Fruit fly (Drosophila melanogaster) whole organism, prepupa: ENCODE results near the gene CG14082.
A peak's percentile ranks its signal among the peaks of the same experiment; 100 is the strongest.

Experiments used
- Blimp-1 ChIP-seq: fragments of 200-800 bp; sonication (Bioruptor generic); optimal IDR thresholded peaks from 3 replicates; lab custom pipeline; 2017; ENCODE audit warnings: missing biosample characterization, missing genetic modification characterization, mild to moderate bottlenecking, moderate library complexity, missing genetic modification reagents
- CG10631 ChIP-seq: fragments of 200-800 bp; sonication (Bioruptor generic); optimal IDR thresholded peaks from 2 replicates; lab custom pipeline; 2016; ENCODE audit warnings: missing biosample characterization, missing genetic modification characterization
- CG10669 ChIP-seq: fragments of 200-800 bp; sonication (Bioruptor generic); optimal IDR thresholded peaks from 3 replicates; lab custom pipeline; 2018; ENCODE audit warnings: missing biosample characterization, mild to moderate bottlenecking, missing genetic modification characterization, moderate library complexity
- CG11294 ChIP-seq: fragments of 200-800 bp; sonication (Bioruptor generic); IDR thresholded peaks from 2 replicates; pipeline ENCODE4 v1.3.6; 2022; ENCODE audit warnings: missing biosample characterization, missing genetic modification characterization
- CG11762 ChIP-seq: fragments of 200-800 bp; sonication (Bioruptor generic); optimal IDR thresholded peaks from 3 replicates; lab custom pipeline; 2016; ENCODE audit warnings: missing biosample characterization, missing genetic modification characterization; ENCODE audit not compliant: insufficient read depth
- CG11902 ChIP-seq: fragments of 200-800 bp; sonication (Bioruptor generic); optimal IDR thresholded peaks from 3 replicates; lab custom pipeline; 2016; ENCODE audit warnings: missing biosample characterization, missing genetic modification characterization
- CG15336 ChIP-seq: fragments of 200-800 bp; sonication (Bioruptor generic); IDR thresholded peaks from 2 replicates; pipeline ENCODE4 v1.3.6; 2022; ENCODE audit warnings: missing biosample characterization, missing genetic modification characterization
- CG1621 ChIP-seq: fragments of 200-800 bp; sonication (Bioruptor generic); optimal IDR thresholded peaks from 3 replicates; lab custom pipeline; 2018; ENCODE audit warnings: missing biosample characterization, mild to moderate bottlenecking, missing genetic modification characterization
- CG16779 ChIP-seq: fragments of 200-800 bp; sonication (Bioruptor generic); optimal IDR thresholded peaks from 3 replicates; lab custom pipeline; 2017; ENCODE audit warnings: missing biosample characterization, mild to moderate bottlenecking, missing genetic modification characterization
- CG3032 ChIP-seq: fragments of 200-800 bp; optimal IDR thresholded peaks from 2 replicates; lab custom pipeline; 2019; ENCODE audit warnings: missing biosample characterization, mild to moderate bottlenecking, missing genetic modification characterization, moderate library complexity
- CG31627 ChIP-seq: fragments of 200-800 bp; sonication (Bioruptor generic); optimal IDR thresholded peaks from 3 replicates; lab custom pipeline; 2016; ENCODE audit warnings: missing biosample characterization, missing genetic modification characterization
- CG32006 ChIP-seq: fragments of 200-800 bp; sonication (Bioruptor generic); optimal IDR thresholded peaks from 3 replicates; lab custom pipeline; 2017; ENCODE audit warnings: missing biosample characterization, mild to moderate bottlenecking, missing genetic modification characterization
- CG34406 ChIP-seq: fragments of 200-800 bp; sonication (Bioruptor generic); optimal IDR thresholded peaks from 3 replicates; lab custom pipeline; 2016; ENCODE audit warnings: missing biosample characterization, missing genetic modification characterization
- CG3919 ChIP-seq: fragments of 200-800 bp; sonication (Bioruptor generic); optimal IDR thresholded peaks from 3 replicates; lab custom pipeline; 2016; ENCODE audit warnings: missing biosample characterization, missing genetic modification characterization
- CG4318 ChIP-seq: fragments of 200-800 bp; sonication (Bioruptor generic); optimal IDR thresholded peaks from 3 replicates; lab custom pipeline; 2017; ENCODE audit warnings: missing biosample characterization, mild to moderate bottlenecking, missing genetic modification characterization
- CG6163 ChIP-seq: fragments of 200-800 bp; sonication (Bioruptor generic); IDR thresholded peaks from 3 replicates; pipeline ENCODE4 v1.3.6; 2022; ENCODE audit warnings: missing biosample characterization, missing genetic modification characterization
- CG6276 ChIP-seq: fragments of 200-800 bp; sonication (Bioruptor generic); optimal IDR thresholded peaks from 2 replicates; lab custom pipeline; 2017; ENCODE audit warnings: missing biosample characterization, mild to moderate bottlenecking, missing genetic modification characterization
- CG6854 ChIP-seq: fragments of 200-800 bp; sonication (Bioruptor generic); optimal IDR thresholded peaks from 2 replicates; lab custom pipeline; 2017; ENCODE audit warnings: missing biosample characterization, mild to moderate bottlenecking, missing genetic modification characterization
- CG7368 ChIP-seq: fragments of 200-800 bp; sonication (Bioruptor generic); optimal IDR thresholded peaks from 3 replicates; lab custom pipeline; 2016; ENCODE audit warnings: missing biosample characterization, missing genetic modification characterization
- CG8119 ChIP-seq: fragments of 200-800 bp; sonication (Bioruptor generic); IDR thresholded peaks from 3 replicates; pipeline ENCODE4 v1.3.6; 2022; ENCODE audit warnings: missing biosample characterization, missing genetic modification characterization
- CG8319 ChIP-seq: fragments of 200-800 bp; sonication (Bioruptor generic); optimal IDR thresholded peaks from 3 replicates; lab custom pipeline; 2016; ENCODE audit warnings: missing biosample characterization, missing genetic modification characterization
- CG8632 ChIP-seq: fragments of 200-800 bp; sonication (Bioruptor generic); optimal IDR thresholded peaks from 3 replicates; lab custom pipeline; 2016; ENCODE audit warnings: missing biosample characterization, missing genetic modification characterization
- Eip75B ChIP-seq: fragments of 200-800 bp; sonication (Bioruptor generic); optimal IDR thresholded peaks from 3 replicates; lab custom pipeline; 2016; ENCODE audit warnings: missing biosample characterization, missing genetic modification characterization
- Eip78C ChIP-seq: fragments of 200-800 bp; sonication (Bioruptor generic); peaks from one replicate; lab custom pipeline; 2016; ENCODE audit warnings: missing biosample characterization, missing genetic modification characterization
- Ets96B ChIP-seq: fragments of 200-800 bp; optimal IDR thresholded peaks from 2 replicates; lab custom pipeline; 2019; ENCODE audit warnings: missing biosample characterization, mild to moderate bottlenecking, missing genetic modification characterization, moderate library complexity
- Gug ChIP-seq: fragments of 200-800 bp; sonication (Bioruptor generic); IDR thresholded peaks from 2 replicates; pipeline ENCODE4 v1.3.6; 2022; ENCODE audit warnings: missing biosample characterization, missing genetic modification characterization
- Hr38 ChIP-seq: sonication (Bioruptor generic); optimal IDR thresholded peaks from 2 replicates; lab custom pipeline; 2016; ENCODE audit warnings: missing biosample characterization, missing genetic modification characterization
- Hr39 ChIP-seq: fragments of 200-800 bp; sonication (Bioruptor generic); optimal IDR thresholded peaks from 2 replicates; lab custom pipeline; 2016; ENCODE audit warnings: missing biosample characterization, missing genetic modification characterization
- Hr4 ChIP-seq: fragments of 200-800 bp; sonication (Bioruptor generic); optimal IDR thresholded peaks from 3 replicates; lab custom pipeline; 2016; ENCODE audit warnings: missing biosample characterization, missing genetic modification characterization
- Lpt ChIP-seq: fragments of 200-800 bp; sonication (Bioruptor generic); optimal IDR thresholded peaks from 3 replicates; lab custom pipeline; 2016; ENCODE audit warnings: missing biosample characterization, missing genetic modification characterization
- Met ChIP-seq: fragments of 200-800 bp; sonication (Bioruptor generic); optimal IDR thresholded peaks from 3 replicates; lab custom pipeline; 2016; ENCODE audit warnings: missing biosample characterization, missing genetic modification characterization
- OdsH ChIP-seq: fragments of 200-800 bp; sonication (Bioruptor generic); optimal IDR thresholded peaks from 3 replicates; lab custom pipeline; 2016; ENCODE audit warnings: missing biosample characterization, missing genetic modification characterization
- Smox ChIP-seq: fragments of 200-800 bp; sonication (Bioruptor generic); optimal IDR thresholded peaks from 3 replicates; lab custom pipeline; 2016; ENCODE audit warnings: missing biosample characterization, missing genetic modification characterization
- Sox14 ChIP-seq: fragments of 200-800 bp; sonication (Bioruptor generic); optimal IDR thresholded peaks from 3 replicates; lab custom pipeline; 2016; ENCODE audit warnings: missing biosample characterization, missing genetic modification characterization
- Sox15 ChIP-seq: fragments of 200-800 bp; sonication (Bioruptor generic); optimal IDR thresholded peaks from 3 replicates; lab custom pipeline; 2016; ENCODE audit warnings: missing biosample characterization, missing genetic modification characterization
- achi ChIP-seq: fragments of 200-800 bp; sonication (Bioruptor generic); optimal IDR thresholded peaks from 3 replicates; lab custom pipeline; 2016; ENCODE audit warnings: missing biosample characterization, missing genetic modification characterization
- acj6 ChIP-seq: fragments of 200-800 bp; sonication (Bioruptor generic); optimal IDR thresholded peaks from 3 replicates; lab custom pipeline; 2016; ENCODE audit warnings: missing biosample characterization, missing genetic modification characterization
- cyc ChIP-seq: fragments of 200-800 bp; sonication (Bioruptor generic); optimal IDR thresholded peaks from 3 replicates; lab custom pipeline; 2016; ENCODE audit warnings: missing biosample characterization, missing genetic modification characterization
- dac ChIP-seq: fragments of 200-800 bp; sonication (Bioruptor generic); optimal IDR thresholded peaks from 2 replicates; lab custom pipeline; 2017; ENCODE audit warnings: missing biosample characterization, mild to moderate bottlenecking, missing genetic modification characterization
- dsx ChIP-seq: fragments of 200-800 bp; optimal IDR thresholded peaks from 3 replicates; lab custom pipeline; 2019; ENCODE audit warnings: missing biosample characterization, mild to moderate bottlenecking, missing genetic modification characterization, moderate library complexity; ENCODE audit not compliant: poor library complexity, severe bottlenecking
- eg ChIP-seq: fragments of 200-800 bp; sonication (Bioruptor generic); IDR thresholded peaks from 3 replicates; pipeline ENCODE4 v1.3.6; 2022; ENCODE audit warnings: missing biosample characterization, missing genetic modification characterization
- esn ChIP-seq: fragments of 200-800 bp; sonication (Bioruptor generic); optimal IDR thresholded peaks from 2 replicates; lab custom pipeline; 2016; ENCODE audit warnings: missing biosample characterization, mild to moderate bottlenecking, missing genetic modification characterization, moderate library complexity
- fd59A ChIP-seq: fragments of 200-800 bp; sonication (Bioruptor generic); optimal IDR thresholded peaks from 2 replicates; lab custom pipeline; 2017; ENCODE audit warnings: missing biosample characterization, mild to moderate bottlenecking, missing genetic modification characterization, missing genetic modification reagents
- fd85E ChIP-seq: fragments of 200-800 bp; sonication (Bioruptor generic); optimal IDR thresholded peaks from 3 replicates; lab custom pipeline; 2016; ENCODE audit warnings: missing biosample characterization, missing genetic modification characterization
- fkh ChIP-seq: fragments of 200-800 bp; sonication (Bioruptor generic); optimal IDR thresholded peaks from 3 replicates; lab custom pipeline; 2017; ENCODE audit warnings: missing biosample characterization, mild to moderate bottlenecking, missing genetic modification characterization, moderate library complexity
- lz ChIP-seq: fragments of 200-800 bp; sonication (Bioruptor generic); optimal IDR thresholded peaks from 3 replicates; lab custom pipeline; 2016; ENCODE audit warnings: missing biosample characterization, missing genetic modification characterization
- net ChIP-seq: fragments of 200-800 bp; sonication (Bioruptor generic); optimal IDR thresholded peaks from 3 replicates; lab custom pipeline; 2016; ENCODE audit warnings: missing biosample characterization, missing genetic modification characterization
- pdm3 ChIP-seq: fragments of 200-800 bp; sonication (Bioruptor generic); optimal IDR thresholded peaks from 3 replicates; lab custom pipeline; 2016; ENCODE audit warnings: missing biosample characterization, missing genetic modification characterization
- salr ChIP-seq, 2 experiments: fragments of 200-800 bp; sonication (Bioruptor generic); optimal IDR thresholded peaks; 3 replicates each; lab custom pipeline; 2016 to 2018; ENCODE audit warnings: missing biosample characterization in 2 of 2, missing genetic modification characterization in 2 of 2, mild to moderate bottlenecking in 1 of 2
- spab ChIP-seq: fragments of 200-800 bp; sonication (Bioruptor generic); optimal IDR thresholded peaks from 2 replicates; lab custom pipeline; 2017; ENCODE audit warnings: missing biosample characterization, mild to moderate bottlenecking, missing genetic modification characterization, missing genetic modification reagents
- svp ChIP-seq: fragments of 200-800 bp; sonication (Bioruptor generic); peaks from one replicate; lab custom pipeline; 2016; ENCODE audit warnings: missing biosample characterization, missing genetic modification characterization
- topi ChIP-seq: fragments of 200-800 bp; sonication (Bioruptor generic); optimal IDR thresholded peaks from 3 replicates; lab custom pipeline; 2016; ENCODE audit warnings: missing biosample characterization, missing genetic modification characterization
- vri ChIP-seq: fragments of 200-800 bp; sonication (Bioruptor generic); optimal IDR thresholded peaks from 3 replicates; lab custom pipeline; 2016; ENCODE audit warnings: missing biosample characterization, mild to moderate bottlenecking, missing genetic modification characterization

CG14082 gene

dm6 chr3L:19175368-19175767 is 36.6 kb upstream of the CG14082 start:
- TF ChIP-seq acj6 (GFP tag; lab: Kevin White, UChicago) (peak; percentile 29), CG8632 (GFP tag; lab: Kevin White, UChicago) (no peak), CG3032 (peak; percentile 21), Met (GFP tag; lab: Kevin White, UChicago) (peak; percentile 53), CG8119 (no peak), CG11294 (GFP tag; lab: Robert Waterston, UW) (no peak), Lpt (GFP tag; lab: Kevin White, UChicago) (no peak), CG31627 (peak; percentile 51), CG8319 (GFP tag; lab: Kevin White, UChicago) (no peak), CG1621 (peak; percentile 17), Sox15 (GFP tag; lab: Kevin White, UChicago) (no peak), net (no peak), lz (GFP tag; lab: Kevin White, UChicago) (peak; percentile 34), Blimp-1 (no peak), CG6163 (peak; percentile 36; the same call in 1 of the 3 replicates), CG3919 (peak; percentile 36), CG10631 (GFP tag; lab: Kevin White, UChicago) (peak; percentile 8), CG34406 (GFP tag; lab: Kevin White, UChicago) (peak; percentile 29), Hr4 (no peak), Eip78C (GFP tag; lab: Kevin White, UChicago) (peak; percentile 78), Ets96B (peak; percentile 27), CG6854 (no peak), dsx (GFP tag; lab: Kevin White, UChicago) (peak; percentile 9), fkh (no peak), pdm3 (GFP tag; lab: Kevin White, UChicago) (peak; percentile 27), CG15336 (GFP tag; lab: Robert Waterston, UW) (no peak), CG11902 (GFP tag; lab: Kevin White, UChicago) (no peak), achi (peak; percentile 42), CG4318 (GFP tag; lab: Kevin White, UChicago) (no peak), vri (GFP tag; lab: Kevin White, UChicago) (peak; percentile 12), topi (GFP tag; lab: Kevin White, UChicago) (peak; percentile 40), svp (GFP tag; lab: Kevin White, UChicago) (peak; percentile 82), Hr38 (GFP tag; lab: Kevin White, UChicago) (no peak), Sox14 (GFP tag; lab: Kevin White, UChicago) (peak; percentile 39), CG6276 (GFP tag; lab: Kevin White, UChicago) (no peak), Gug (GFP tag; lab: Robert Waterston, UW) (no peak), CG10669 (GFP tag; lab: Kevin White, UChicago) (peak; percentile 39), Hr39 (GFP tag; lab: Kevin White, UChicago) (peak; percentile 42), CG11762 (GFP tag; lab: Kevin White, UChicago) (no peak), Eip75B (peak; percentile 28), Smox (peak; percentile 36), CG32006 (peak; percentile 37), esn (GFP tag; lab: Kevin White, UChicago) (peak; percentile 51), salr (GFP tag; optimal IDR thresholded peaks at IDR 0.05; lab: Kevin White, UChicago) (no peak), eg (no peak), CG16779 (tag; lab: Kevin White, UChicago) (no peak), OdsH (GFP tag; lab: Kevin White, UChicago) (peak; percentile 22), cyc (GFP tag; lab: Kevin White, UChicago) (peak; percentile 33), fd59A (GFP tag; lab: Kevin White, UChicago) (peak; percentile 9), spab (peak; percentile 26), dac (GFP tag; lab: Kevin White, UChicago) (no peak), fd85E (GFP tag; lab: Kevin White, UChicago) (no peak), CG7368 (no peak)
